Fruit fly (Drosophila melanogaster) whole organism, embryonic: ENCODE measurements around the gene CG5828.

Source experiments
- Atf6 ChIP-seq: fragments of 200-800 bp; sonication (Bioruptor generic); IDR thresholded peaks from 2 replicates; pipeline ENCODE4 v1.3.6; 2022; ENCODE audit warnings: missing biosample characterization, missing genetic modification characterization
- Bdp1 ChIP-seq: fragments of 200-800 bp; sonication (Bioruptor generic); optimal IDR thresholded peaks from 3 replicates; lab custom pipeline; 2016; ENCODE audit warnings: missing biosample characterization, missing genetic modification characterization
- Bteb2 ChIP-seq: fragments of 200-800 bp; sonication (Bioruptor generic); optimal IDR thresholded peaks from 2 replicates; lab custom pipeline; 2016; ENCODE audit warnings: missing biosample characterization, missing genetic modification characterization
- CG1024 ChIP-seq: fragments of 200-800 bp; sonication (Bioruptor generic); IDR thresholded peaks from 2 replicates; pipeline ENCODE4 v1.3.6; 2022; ENCODE audit warnings: missing biosample characterization, missing genetic modification characterization
- CG10654 ChIP-seq: fragments of 200-800 bp; sonication (Bioruptor generic); optimal IDR thresholded peaks from 2 replicates; lab custom pipeline; 2016; ENCODE audit warnings: missing biosample characterization, missing genetic modification characterization
- CG10959 ChIP-seq: fragments of 200-800 bp; sonication (Bioruptor generic); IDR thresholded peaks from 2 replicates; pipeline ENCODE4 v1.3.6; 2022; ENCODE audit warnings: missing biosample characterization, missing genetic modification characterization
- CG13287 ChIP-seq: fragments of 200-800 bp; sonication (Bioruptor generic); IDR thresholded peaks from 2 replicates; pipeline ENCODE4 v1.3.6; 2022; ENCODE audit warnings: missing biosample characterization, missing genetic modification characterization; ENCODE audit not compliant: partially characterized antibody
- CG13894 ChIP-seq: fragments of 200-800 bp; sonication (Bioruptor generic); optimal IDR thresholded peaks from 3 replicates; lab custom pipeline; 2018; ENCODE audit warnings: missing biosample characterization, mild to moderate bottlenecking, missing genetic modification characterization, moderate library complexity
- CG14710 ChIP-seq: fragments of 200-800 bp; sonication (Bioruptor generic); optimal IDR thresholded peaks from 3 replicates; lab custom pipeline; 2019; ENCODE audit warnings: missing biosample characterization, mild to moderate bottlenecking, missing genetic modification characterization, moderate library complexity
- CG15269 ChIP-seq: fragments of 200-800 bp; sonication (Bioruptor generic); optimal IDR thresholded peaks from 2 replicates; lab custom pipeline; 2018; ENCODE audit warnings: missing biosample characterization, mild to moderate bottlenecking, missing genetic modification characterization, moderate library complexity
- CG1603 ChIP-seq: fragments of 200-800 bp; sonication (Bioruptor generic); optimal IDR thresholded peaks from 2 replicates; lab custom pipeline; 2019; ENCODE audit warnings: missing biosample characterization, mild to moderate bottlenecking, missing genetic modification characterization, moderate library complexity
- CG16779 ChIP-seq: fragments of 200-800 bp; sonication (Bioruptor generic); IDR thresholded peaks from 2 replicates; pipeline ENCODE4 v1.3.6; 2022; ENCODE audit warnings: missing biosample characterization, missing genetic modification characterization
- CG17186 ChIP-seq: fragments of 200-800 bp; sonication (Bioruptor generic); optimal IDR thresholded peaks from 3 replicates; lab custom pipeline; 2017; ENCODE audit warnings: missing biosample characterization, missing genetic modification reagents, missing genetic modification characterization
- CG17829 ChIP-seq: fragments of 200-800 bp; optimal IDR thresholded peaks from 2 replicates; lab custom pipeline; 2019; ENCODE audit warnings: missing biosample characterization, mild to moderate bottlenecking, missing genetic modification characterization, moderate library complexity
- CG17912 ChIP-seq: fragments of 200-800 bp; sonication (Bioruptor generic); optimal IDR thresholded peaks from 2 replicates; lab custom pipeline; 2018; ENCODE audit warnings: missing biosample characterization, mild to moderate bottlenecking, missing genetic modification characterization
- CG3065 ChIP-seq: fragments of 200-800 bp; sonication (Bioruptor generic); optimal IDR thresholded peaks from 2 replicates; lab custom pipeline; 2016; ENCODE audit warnings: missing biosample characterization, missing genetic modification characterization
- CG34422 ChIP-seq: fragments of 200-800 bp; sonication (Bioruptor generic); IDR thresholded peaks from 3 replicates; pipeline ENCODE4 v1.3.6; 2022; ENCODE audit warnings: missing biosample characterization, missing genetic modification characterization
- CG42726 ChIP-seq: fragments of 200-800 bp; sonication (Bioruptor generic); IDR thresholded peaks from 2 replicates; pipeline ENCODE4 v1.3.6; 2022; ENCODE audit warnings: missing biosample characterization, missing genetic modification characterization; ENCODE audit not compliant: partially characterized antibody
- CG43689 ChIP-seq: fragments of 200-800 bp; sonication (Bioruptor generic); IDR thresholded peaks from 2 replicates; pipeline ENCODE4 v1.3.6; 2022; ENCODE audit warnings: missing biosample characterization, missing genetic modification characterization
- CG6175 ChIP-seq: fragments of 200-800 bp; sonication (Bioruptor generic); IDR thresholded peaks from 3 replicates; pipeline ENCODE4 v1.3.6; 2022; ENCODE audit warnings: missing biosample characterization, missing genetic modification characterization
- CG6813 ChIP-seq: fragments of 200-800 bp; sonication (Bioruptor generic); optimal IDR thresholded peaks from 2 replicates; lab custom pipeline; 2017; ENCODE audit warnings: missing biosample characterization, missing genetic modification characterization, mild to moderate bottlenecking, moderate library complexity, missing genetic modification reagents
- CG8290 ChIP-seq, 3 experiments: fragments of 200-800 bp; sonication (Bioruptor generic); optimal IDR thresholded peaks; 2 replicates each; lab custom pipeline; 2016 to 2019; ENCODE audit warnings: missing biosample characterization in 3 of 3, missing genetic modification characterization in 3 of 3, mild to moderate bottlenecking in 2 of 3, moderate library complexity in 1 of 3
- CTCF ChIP-seq: fragments of 200-800 bp; sonication (Bioruptor generic); optimal IDR thresholded peaks from 2 replicates; lab custom pipeline; 2017; ENCODE audit warnings: missing biosample characterization, mild to moderate bottlenecking, missing genetic modification characterization, moderate library complexity
- CrebB ChIP-seq: fragments of 200-800 bp; sonication (Bioruptor generic); optimal IDR thresholded peaks from 3 replicates; lab custom pipeline; 2018; ENCODE audit warnings: missing biosample characterization, mild to moderate bottlenecking, missing genetic modification characterization
- HHEX ChIP-seq: fragments of 200-800 bp; sonication (Bioruptor generic); optimal IDR thresholded peaks from 3 replicates; lab custom pipeline; 2017; ENCODE audit warnings: missing biosample characterization, mild to moderate bottlenecking, missing genetic modification characterization, missing genetic modification reagents
- HLH4C ChIP-seq: fragments of 200-800 bp; sonication (Bioruptor generic); IDR thresholded peaks from 3 replicates; pipeline ENCODE4 v1.3.6; 2022; ENCODE audit warnings: missing biosample characterization, missing genetic modification characterization; ENCODE audit not compliant: partially characterized antibody
- Hey ChIP-seq: fragments of 200-800 bp; sonication (Bioruptor generic); optimal IDR thresholded peaks from 3 replicates; lab custom pipeline; 2018; ENCODE audit warnings: missing biosample characterization, mild to moderate bottlenecking, missing genetic modification characterization
- Jarid2 ChIP-seq: fragments of 200-800 bp; sonication (Bioruptor generic); optimal IDR thresholded peaks from 3 replicates; lab custom pipeline; 2017; ENCODE audit warnings: mild to moderate bottlenecking, missing biosample characterization, missing genetic modification reagents, missing genetic modification characterization
- Mrtf ChIP-seq: fragments of 200-800 bp; sonication (Bioruptor generic); IDR thresholded peaks from 3 replicates; pipeline ENCODE4 v1.3.6; 2022; ENCODE audit warnings: missing biosample characterization, missing genetic modification characterization
- NfI ChIP-seq: fragments of 200-800 bp; sonication (Bioruptor generic); optimal IDR thresholded peaks from 3 replicates; lab custom pipeline; 2018; ENCODE audit warnings: missing biosample characterization, mild to moderate bottlenecking, missing genetic modification characterization, moderate library complexity
- Rfx ChIP-seq: fragments of 200-800 bp; sonication (Bioruptor generic); IDR thresholded peaks from 2 replicates; pipeline ENCODE4 v1.3.6; 2022; ENCODE audit warnings: missing biosample characterization, missing genetic modification characterization
- Spps ChIP-seq: fragments of 200-800 bp; sonication (Bioruptor generic); optimal IDR thresholded peaks from 2 replicates; lab custom pipeline; 2018; ENCODE audit warnings: missing biosample characterization, mild to moderate bottlenecking, missing genetic modification characterization
- al ChIP-seq: fragments of 200-800 bp; sonication (Bioruptor generic); IDR thresholded peaks from 2 replicates; pipeline ENCODE4 v1.3.6; 2022; ENCODE audit warnings: missing biosample characterization, missing genetic modification characterization
- bowl ChIP-seq: fragments of 200-800 bp; sonication (Bioruptor generic); IDR thresholded peaks from 2 replicates; pipeline ENCODE4 v1.3.6; 2022; ENCODE audit warnings: missing biosample characterization, missing genetic modification characterization
- chif ChIP-seq, 2 experiments: fragments of 200-800 bp; sonication (Bioruptor generic); optimal IDR thresholded peaks; 3 replicates each; lab custom pipeline; 2016; ENCODE audit warnings: missing biosample characterization in 2 of 2, missing genetic modification characterization in 2 of 2
- corto ChIP-seq: fragments of 200-800 bp; sonication (Bioruptor generic); optimal IDR thresholded peaks from 2 replicates; lab custom pipeline; 2016; ENCODE audit warnings: missing biosample characterization, mild to moderate bottlenecking, missing genetic modification characterization, moderate library complexity
- danr ChIP-seq: fragments of 200-800 bp; sonication (Bioruptor generic); IDR thresholded peaks from 2 replicates; pipeline ENCODE4 v1.3.6; 2022; ENCODE audit warnings: missing biosample characterization, missing genetic modification characterization
- gfzf ChIP-seq: fragments of 200-800 bp; sonication (Bioruptor generic); optimal IDR thresholded peaks from 2 replicates; lab custom pipeline; 2016; ENCODE audit warnings: missing biosample characterization, mild to moderate bottlenecking, missing genetic modification characterization, moderate library complexity
- ham ChIP-seq: fragments of 200-800 bp; sonication (Bioruptor generic); IDR thresholded peaks from 2 replicates; pipeline ENCODE4 v1.3.6; 2022; ENCODE audit warnings: missing biosample characterization, missing genetic modification characterization
- hb ChIP-seq: fragments of 200-800 bp; sonication (Bioruptor generic); IDR thresholded peaks from 3 replicates; pipeline ENCODE4 v1.3.6; 2022; ENCODE audit warnings: missing biosample characterization, missing genetic modification characterization; ENCODE audit not compliant: partially characterized antibody
- jigr1 ChIP-seq: fragments of 200-800 bp; sonication (Bioruptor generic); IDR thresholded peaks from 3 replicates; pipeline ENCODE4 v1.3.6; 2022; ENCODE audit warnings: missing biosample characterization, missing genetic modification characterization
- nmo ChIP-seq: fragments of 200-800 bp; sonication (Bioruptor generic); optimal IDR thresholded peaks from 2 replicates; lab custom pipeline; 2018; ENCODE audit warnings: missing biosample characterization, mild to moderate bottlenecking, missing genetic modification characterization, moderate library complexity
- oc ChIP-seq: fragments of 200-800 bp; sonication (Bioruptor generic); optimal IDR thresholded peaks from 2 replicates; lab custom pipeline; 2018; ENCODE audit warnings: missing biosample characterization, mild to moderate bottlenecking, missing genetic modification characterization, moderate library complexity
- otp ChIP-seq: fragments of 200-800 bp; sonication (Bioruptor generic); IDR thresholded peaks from 3 replicates; pipeline ENCODE4, ENCODE4 v1.3.6; 2022; ENCODE audit warnings: missing biosample characterization, missing genetic modification characterization
- pfk ChIP-seq: fragments of 200-800 bp; sonication (Bioruptor generic); optimal IDR thresholded peaks from 2 replicates; lab custom pipeline; 2018; ENCODE audit warnings: missing biosample characterization, mild to moderate bottlenecking, missing genetic modification characterization, moderate library complexity
- pros ChIP-seq: fragments of 200-800 bp; sonication (Bioruptor generic); optimal IDR thresholded peaks from 3 replicates; lab custom pipeline; 2019; ENCODE audit warnings: missing biosample characterization, mild to moderate bottlenecking, missing genetic modification characterization, moderate library complexity
- seq ChIP-seq: fragments of 200-800 bp; sonication (Bioruptor generic); IDR thresholded peaks from 2 replicates; pipeline ENCODE4 v1.3.6; 2022; ENCODE audit warnings: missing biosample characterization, missing genetic modification characterization
- tgo ChIP-seq: fragments of 200-800 bp; sonication (Bioruptor generic); IDR thresholded peaks from 3 replicates; pipeline ENCODE4 v1.3.6; 2022; ENCODE audit warnings: missing biosample characterization, missing genetic modification characterization
- tna ChIP-seq: fragments of 200-800 bp; sonication (Bioruptor generic); IDR thresholded peaks from 2 replicates; pipeline ENCODE4 v1.3.6; 2022; ENCODE audit warnings: missing biosample characterization, missing genetic modification characterization; ENCODE audit not compliant: partially characterized antibody
- twi ChIP-seq: fragments of 200-800 bp; optimal IDR thresholded peaks from 2 replicates; lab custom pipeline; 2019; ENCODE audit warnings: missing biosample characterization, mild to moderate bottlenecking, missing genetic modification characterization, moderate library complexity
- wdn ChIP-seq: fragments of 200-800 bp; sonication (Bioruptor generic); IDR thresholded peaks from 2 replicates; pipeline ENCODE4 v1.3.6; 2022; ENCODE audit warnings: missing biosample characterization, missing genetic modification characterization

The CG5828 gene

dm6 chr2L:5108273-5108653, 14.5 kb downstream of the CG5828 start (continued):
- no peak for TF ChIP-seq Mrtf (GFP tag; lab: Robert Waterston, UW)
- TF ChIP-seq CG34422 (GFP tag; lab: Robert Waterston, UW): peak; percentile 22; the same call in 2 of the 3 replicates
- TF ChIP-seq Hey (tag; lab: Kevin White, UChicago): no peak
- TF ChIP-seq chif (GFP tag; optimal IDR thresholded peaks at IDR 0.05; lab: Kevin White, UChicago): no peak
- TF ChIP-seq twi: no peak
- TF ChIP-seq CG43689 (GFP tag; lab: Robert Waterston, UW): no peak
- TF ChIP-seq CG6175: no peak
- TF ChIP-seq CTCF (GFP tag; lab: Kevin White, UChicago): no peak
- no peak for TF ChIP-seq pfk (GFP tag; lab: Kevin White, UChicago)
- no peak for TF ChIP-seq Spps
- no peak for TF ChIP-seq CG17829 (tag; lab: Kevin White, UChicago)
- TF ChIP-seq NfI (GFP tag; lab: Kevin White, UChicago): no peak
- TF ChIP-seq CG15269: no peak
- no peak for TF ChIP-seq CrebB
- TF ChIP-seq Bdp1: no peak
- TF ChIP-seq ham (GFP tag; lab: Robert Waterston, UW): no peak
- no peak for TF ChIP-seq HHEX (GFP tag; lab: Kevin White, UChicago)
- no peak for TF ChIP-seq CG17186 (GFP tag; lab: Kevin White, UChicago)
- no peak for TF ChIP-seq CG8290 (GFP tag; optimal IDR thresholded peaks at IDR 0.05; lab: Kevin White, UChicago)
- peak in 1 of 2 experiments; percentile 64 for TF ChIP-seq CG8290 (tag; optimal IDR thresholded peaks at IDR 0.05; lab: Kevin White, UChicago)
- TF ChIP-seq tgo (GFP tag; lab: Robert Waterston, UW): no peak
- TF ChIP-seq CG42726 (GFP tag; lab: Robert Waterston, UW): peak; percentile 75
- TF ChIP-seq corto: peak; percentile 45
- TF ChIP-seq CG14710 (tag; lab: Kevin White, UChicago): no peak
- no peak for TF ChIP-seq tna (GFP tag; lab: Robert Waterston, UW)
- TF ChIP-seq CG16779 (GFP tag; lab: Robert Waterston, UW): 0 out of 2 replicates have a peak, but pooled peaks have one; percentile 6
- no peak for TF ChIP-seq CG17912 (GFP tag; lab: Kevin White, UChicago)
- peak; percentile 4; the same call in 1 of the 2 replicates for TF ChIP-seq wdn (GFP tag; lab: Robert Waterston, UW)
- TF ChIP-seq seq (GFP tag; lab: Robert Waterston, UW): no peak
- TF ChIP-seq Rfx (GFP tag; lab: Robert Waterston, UW): no peak; the same call in 1 of the 2 replicates
- peak; percentile 52; the same call in 2 of the 3 replicates for TF ChIP-seq HLH4C (GFP tag; lab: Robert Waterston, UW)
- TF ChIP-seq CG13894 (tag; lab: Kevin White, UChicago): peak; percentile 62
- TF ChIP-seq CG1024 (GFP tag; lab: Robert Waterston, UW): no peak
- TF ChIP-seq hb: no peak
- no peak for TF ChIP-seq pros (GFP tag; lab: Kevin White, UChicago)
- no peak for TF ChIP-seq CG3065 (GFP tag; lab: Kevin White, UChicago)
- peak; percentile 64; the same call in 1 of the 2 replicates for TF ChIP-seq CG13287 (GFP tag; lab: Robert Waterston, UW)
- TF ChIP-seq CG6813: no peak
- TF ChIP-seq Bteb2: no peak
- TF ChIP-seq al (GFP tag; lab: Robert Waterston, UW): no peak
- TF ChIP-seq oc (tag; lab: Kevin White, UChicago): no peak
- no peak for TF ChIP-seq CG10959 (GFP tag; lab: Robert Waterston, UW)
- no peak for TF ChIP-seq CG1603 (tag; lab: Kevin White, UChicago)
- no peak for TF ChIP-seq jigr1 (GFP tag; lab: Robert Waterston, UW)
- TF ChIP-seq danr (GFP tag; lab: Robert Waterston, UW): no peak
- TF ChIP-seq CG10654 (GFP tag; lab: Kevin White, UChicago): no peak
- no peak for TF ChIP-seq gfzf (GFP tag; lab: Kevin White, UChicago)
- TF ChIP-seq Jarid2: peak; percentile 89
- no peak for TF ChIP-seq nmo (GFP tag; lab: Kevin White, UChicago)
- 0 out of 2 replicates have a peak, but pooled peaks have one; percentile 13 for TF ChIP-seq bowl (GFP tag; lab: Robert Waterston, UW)
- no peak for TF ChIP-seq Atf6
- TF ChIP-seq otp (GFP tag; lab: Robert Waterston, UW): 0 out of 3 replicates have a peak, but pooled peaks have one; percentile 10
